Worm (Caenorhabditis elegans): Measurements from ENCODE around the gene C55A6.6.

DNA sequence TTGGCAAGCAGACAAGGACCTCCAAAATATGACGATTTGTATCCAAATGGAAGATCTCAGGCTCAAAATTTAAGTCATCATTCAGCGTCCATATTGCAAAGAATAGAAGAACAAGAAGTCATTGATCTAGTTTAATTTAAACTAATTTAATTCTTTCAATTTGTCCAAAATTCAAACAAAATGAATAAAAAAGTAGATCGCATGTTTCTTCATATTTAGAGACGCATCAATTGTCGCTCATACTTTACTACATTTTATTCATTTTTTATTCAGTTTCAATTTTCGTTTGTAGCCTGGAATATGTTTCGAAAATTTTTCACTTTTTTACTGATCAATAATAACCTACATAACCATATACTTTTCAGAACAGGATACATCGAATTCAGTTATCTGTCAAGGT is 22.1 kb downstream of the C55A6.6 start, which contains the start of gene T11F9.21:
- TF ChIP-seq him-1 (tag; optimal IDR thresholded peaks at IDR 0.05): no peak
- no peak for TF ChIP-seq W03F9.2 (tag; optimal IDR thresholded peaks at IDR 0.05)
- no peak for TF ChIP-seq dao-5 (tag; optimal IDR thresholded peaks at IDR 0.05)
